Worm (Caenorhabditis elegans) whole organism, L4/young adult: ENCODE results near the gene ZC15.3.
"Not testable (repeated sequence)": the region's sequence is repeated elsewhere in the genome, so short reads cannot be mapped to it uniquely, and the experiment has no call there.

Source experiments
- W03F9.2 ChIP-seq: fragments of 150-350 bp; optimal IDR thresholded peaks from 2 replicates; lab custom pipeline; 2014; ENCODE audit warnings: missing biosample characterization, missing genetic modification characterization
- him-1 ChIP-seq: sonication (generic microtip); optimal IDR thresholded peaks from 2 replicates; lab custom pipeline; 2016; ENCODE audit warnings: missing genotype, missing genetic modification reagents, missing genetic modification characterization, missing compliant biosample characterization

DNA sequence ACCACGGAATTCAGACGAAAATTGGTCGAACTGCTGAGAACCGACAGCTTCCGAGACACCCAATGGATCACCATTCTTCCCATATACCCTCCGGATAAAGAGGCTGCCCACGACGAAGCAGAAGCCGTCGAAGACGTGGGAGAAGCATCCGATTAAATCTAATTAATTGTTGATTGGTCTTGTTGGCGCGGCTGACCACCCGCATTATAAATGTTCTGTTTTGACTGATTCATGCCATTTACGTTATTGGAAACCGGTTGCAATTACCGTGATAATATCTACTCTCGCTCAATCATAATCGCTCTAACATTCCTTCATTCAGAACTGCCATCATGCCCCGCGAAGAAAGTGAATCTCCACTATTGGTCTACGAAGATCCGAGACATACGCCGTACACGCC, at the start of gene ZC15.3:
- TF ChIP-seq him-1 (tag; lab: Kevin White, UChicago); W03F9.2: not testable (repeated sequence)
